Fruit fly (Drosophila melanogaster) Kc167 (cell line): ENCODE results near the gene CG42488.

Experiments
- h ChIP-seq: fragments of >200 bp; optimal IDR thresholded peaks from 3 replicates; lab custom pipeline; 2018; ENCODE audit warnings: missing external identifiers
- insv ChIP-seq: fragments of >200 bp; optimal IDR thresholded peaks from 3 replicates; lab custom pipeline; 2018; ENCODE audit warnings: missing external identifiers

- TF ChIP-seq insv (no peak), h (lab: Kevin White, UChicago) (no peak)
These were observed 34.6 kb upstream of the CG42488 start for dm6 chr3R:25448318-25448717.
